Fruit fly (Drosophila melanogaster): ENCODE measurements around the gene CG17234.

CG17234 gene

dm6 chr2L:2222377-2222776 is 30.5 kb upstream of the CG17234 start:
- no peak for TF ChIP-seq N (GFP tag; optimal IDR thresholded peaks at IDR 0.05)
- TF ChIP-seq Dif (GFP tag; optimal IDR thresholded peaks at IDR 0.05; ENCODE audit: partially characterized antibody) = peak; percentile 25
- peak; percentile 9 for TF ChIP-seq sage (GFP tag; optimal IDR thresholded peaks at IDR 0.05)
- TF ChIP-seq br (GFP tag; optimal IDR thresholded peaks at IDR 0.05) = no peak
- no peak for TF ChIP-seq dmrt93B (GFP tag; optimal IDR thresholded peaks at IDR 0.05)

dm6 chr2L:2226259-2227121 is 26.4 kb upstream of the CG17234 start, which contains the start of the genes CG15387 and sau:
Gene CG15387, minus strand, starts transcription at chr2L:2226294.
Gene sau, plus strand, starts transcription at chr2L:2226342.
- TF ChIP-seq Jra (GFP tag; optimal IDR thresholded peaks at IDR 0.05) (peak; percentile 93), Dfd (GFP tag; optimal IDR thresholded peaks at IDR 0.05) (no peak), foxo (GFP tag; optimal IDR thresholded peaks at IDR 0.05) (peak; percentile 79 to 93), jim (GFP tag; optimal IDR thresholded peaks at IDR 0.05) (no peak), sv (GFP tag; optimal IDR thresholded peaks at IDR 0.05) (peak; percentile 84), ey (GFP tag; optimal IDR thresholded peaks at IDR 0.05) (peak; percentile 90), psq (GFP tag; optimal IDR thresholded peaks at IDR 0.05) (peak; percentile 90), CrebA (GFP tag; optimal IDR thresholded peaks at IDR 0.05; ENCODE audit: borderline replicate concordance) (no peak), woc (GFP tag; optimal IDR thresholded peaks at IDR 0.05) (peak; percentile 87), Mio (GFP tag; optimal IDR thresholded peaks at IDR 0.05) (peak; percentile 62), Hr78 (GFP tag; optimal IDR thresholded peaks at IDR 0.05) (no peak), lola (GFP tag; optimal IDR thresholded peaks at IDR 0.05) (no peak), rgr (GFP tag; optimal IDR thresholded peaks at IDR 0.05) (peak; percentile 94), CG9705 (GFP tag; optimal IDR thresholded peaks at IDR 0.05) (peak; percentile 91), brk (GFP tag; optimal IDR thresholded peaks at IDR 0.05) (peak; percentile 87), GATAd (GFP tag; optimal IDR thresholded peaks at IDR 0.05) (peak; percentile 91), h (GFP tag; optimal IDR thresholded peaks at IDR 0.05) (peak; percentile 95), Myc (optimal IDR thresholded peaks at IDR 0.05) (peak; percentile 23), tai (GFP tag; optimal IDR thresholded peaks at IDR 0.05) (no peak), OdsH (GFP tag; optimal IDR thresholded peaks at IDR 0.05) (peak; percentile 89), HLH106 (tag; optimal IDR thresholded peaks at IDR 0.05) (peak; percentile 90), pan (optimal IDR thresholded peaks at IDR 0.05) (no peak), Sp1 (GFP tag; optimal IDR thresholded peaks at IDR 0.05) (peak; percentile 89), usp (GFP tag; optimal IDR thresholded peaks at IDR 0.05) (no peak), CG32264 (GFP tag; optimal IDR thresholded peaks at IDR 0.05) (peak; percentile 86), dmrt93B (GFP tag; optimal IDR thresholded peaks at IDR 0.05) (peak; percentile 77), sage (GFP tag; optimal IDR thresholded peaks at IDR 0.05) (peak; percentile 80), dsf (GFP tag; optimal IDR thresholded peaks at IDR 0.05; ENCODE audit: borderline replicate concordance) (peak; percentile 91), Hnf4 (GFP tag; optimal IDR thresholded peaks at IDR 0.05) (peak; percentile 96), Vsx2 (GFP tag; optimal IDR thresholded peaks at IDR 0.05; ENCODE audit: partially characterized antibody) (no peak), Rel (GFP tag; optimal IDR thresholded peaks at IDR 0.05) (no peak), Rel (tag; optimal IDR thresholded peaks at IDR 0.05) (peak; percentile 69), Hr83 (GFP tag; optimal IDR thresholded peaks at IDR 0.05; ENCODE audit: poor library complexity, severe bottlenecking) (peak; percentile 33), fru (GFP tag; optimal IDR thresholded peaks at IDR 0.05) (peak; percentile 92), br (GFP tag; optimal IDR thresholded peaks at IDR 0.05) (peak; percentile 93), N (GFP tag; optimal IDR thresholded peaks at IDR 0.05) (no peak)

dm6 chr2L:2227316-2227715 is 25.5 kb upstream of the CG17234 start:
- TF ChIP-seq usp (GFP tag; optimal IDR thresholded peaks at IDR 0.05) (no peak), lola (GFP tag; optimal IDR thresholded peaks at IDR 0.05) (no peak), CG32264 (GFP tag; optimal IDR thresholded peaks at IDR 0.05) (no peak), Myc (optimal IDR thresholded peaks at IDR 0.05) (no peak), jim (GFP tag; optimal IDR thresholded peaks at IDR 0.05) (no peak), GATAd (GFP tag; optimal IDR thresholded peaks at IDR 0.05) (no peak), rgr (GFP tag; optimal IDR thresholded peaks at IDR 0.05) (peak; percentile 76), sage (GFP tag; optimal IDR thresholded peaks at IDR 0.05) (peak; percentile 4), dsf (GFP tag; optimal IDR thresholded peaks at IDR 0.05; ENCODE audit: borderline replicate concordance) (no peak), br (GFP tag; optimal IDR thresholded peaks at IDR 0.05) (peak; percentile 75), Hr78 (GFP tag; optimal IDR thresholded peaks at IDR 0.05) (no peak), Sp1 (GFP tag; optimal IDR thresholded peaks at IDR 0.05) (peak; percentile 38), psq (GFP tag; optimal IDR thresholded peaks at IDR 0.05) (peak; percentile 16), Abd-B (GFP tag; optimal IDR thresholded peaks at IDR 0.05) (no peak), sv (GFP tag; optimal IDR thresholded peaks at IDR 0.05) (no peak), woc (GFP tag; optimal IDR thresholded peaks at IDR 0.05) (no peak), OdsH (GFP tag; optimal IDR thresholded peaks at IDR 0.05) (peak; percentile 78), Hnf4 (GFP tag; optimal IDR thresholded peaks at IDR 0.05) (peak; percentile 79), dmrt93B (GFP tag; optimal IDR thresholded peaks at IDR 0.05) (no peak), dl (GFP tag; optimal IDR thresholded peaks at IDR 0.05; ENCODE audit: insufficient read depth in 1 of 2, partially characterized antibody in 2 of 2) (no peak), Rel (GFP tag; optimal IDR thresholded peaks at IDR 0.05) (no peak), Rel (tag; optimal IDR thresholded peaks at IDR 0.05) (no peak), Dif (GFP tag; optimal IDR thresholded peaks at IDR 0.05; ENCODE audit: partially characterized antibody) (no peak), foxo (GFP tag; optimal IDR thresholded peaks at IDR 0.05) (peak in 1 of 2 experiments; percentile 72), CG9705 (GFP tag; optimal IDR thresholded peaks at IDR 0.05) (no peak), Vsx2 (GFP tag; optimal IDR thresholded peaks at IDR 0.05; ENCODE audit: partially characterized antibody) (no peak), ey (GFP tag; optimal IDR thresholded peaks at IDR 0.05) (peak; percentile 66), Mio (GFP tag; optimal IDR thresholded peaks at IDR 0.05) (no peak), CrebA (GFP tag; optimal IDR thresholded peaks at IDR 0.05; ENCODE audit: borderline replicate concordance) (no peak), tai (GFP tag; optimal IDR thresholded peaks at IDR 0.05) (no peak), Dfd (GFP tag; optimal IDR thresholded peaks at IDR 0.05) (no peak), N (GFP tag; optimal IDR thresholded peaks at IDR 0.05) (no peak), HLH106 (tag; optimal IDR thresholded peaks at IDR 0.05) (peak; percentile 46), Hr83 (GFP tag; optimal IDR thresholded peaks at IDR 0.05; ENCODE audit: poor library complexity, severe bottlenecking) (peak; percentile 10), pan (optimal IDR thresholded peaks at IDR 0.05) (no peak)

Measured in whole organism, wandering third instar larva.